Worm (Caenorhabditis elegans): ENCODE measurements around the gene Y43F8A.1.

ce11 chrV:19371777-19372176 is 1.5 kb downstream of the Y43F8A.1 start:
- TF ChIP-seq ztf-6 (GFP tag; IDR thresholded peaks at IDR 0.05) (no peak), snpc-1.1 (tag; optimal IDR thresholded peaks at IDR 0.05; ENCODE audit: insufficient read depth) (no peak), mes-4 (tag; optimal IDR thresholded peaks at IDR 0.05) (no peak), K11D2.4 (GFP tag; IDR thresholded peaks at IDR 0.05) (no peak), F10E7.11 (tag; optimal IDR thresholded peaks at IDR 0.05) (no peak), lag-1 (GFP tag; IDR thresholded peaks at IDR 0.05) (no peak), him-1 (tag; optimal IDR thresholded peaks at IDR 0.05) (no peak), C17E4.6 (GFP tag; IDR thresholded peaks at IDR 0.05) (no peak), unc-62 (GFP tag; optimal IDR thresholded peaks at IDR 0.05) (no peak), hlh-26 (GFP tag; conservative IDR thresholded peaks at IDR 0.05) (no peak), cebp-2 (GFP tag; IDR thresholded peaks at IDR 0.05) (no peak), Y79H2A.3 (GFP tag; conservative IDR thresholded peaks at IDR 0.05) (no peak), F49E8.2 (tag; optimal IDR thresholded peaks at IDR 0.05; ENCODE audit: insufficient read depth) (no peak), lin-35 (GFP tag; optimal IDR thresholded peaks at IDR 0.05) (no peak)
